Fruit fly (Drosophila melanogaster) whole organism, embryonic: ENCODE measurements around the gene PsGEF.

Source experiments
- BEAF-32 ChIP-seq: fragments of 200-800 bp; sonication (Bioruptor generic); optimal IDR thresholded peaks from 3 replicates; lab custom pipeline; 2017; ENCODE audit warnings: missing biosample characterization, missing genetic modification characterization, mild to moderate bottlenecking, moderate library complexity, missing genetic modification reagents
- CG10147 ChIP-seq: fragments of 200-800 bp; sonication (Bioruptor generic); optimal IDR thresholded peaks from 2 replicates; lab custom pipeline; 2019; ENCODE audit warnings: missing biosample characterization, mild to moderate bottlenecking, missing genetic modification characterization, moderate library complexity
- CG10462 ChIP-seq: fragments of 200-800 bp; sonication (Bioruptor generic); optimal IDR thresholded peaks from 2 replicates; lab custom pipeline; 2016; ENCODE audit warnings: missing biosample characterization, missing genetic modification characterization
- CG14667 ChIP-seq: fragments of 200-800 bp; sonication (Bioruptor generic); IDR thresholded peaks from 2 replicates; pipeline ENCODE4 v1.3.6; 2022; ENCODE audit warnings: missing biosample characterization, missing genetic modification characterization
- CG1529 ChIP-seq: fragments of 200-800 bp; sonication (Bioruptor generic); optimal IDR thresholded peaks from 3 replicates; lab custom pipeline; 2018; ENCODE audit warnings: missing biosample characterization, missing genetic modification characterization
- CG15479 ChIP-seq: fragments of 200-800 bp; sonication (Bioruptor generic); optimal IDR thresholded peaks from 3 replicates; lab custom pipeline; 2019; ENCODE audit warnings: missing biosample characterization, mild to moderate bottlenecking, missing genetic modification characterization, moderate library complexity
- CG1603 ChIP-seq: fragments of 200-800 bp; sonication (Bioruptor generic); optimal IDR thresholded peaks from 2 replicates; lab custom pipeline; 2019; ENCODE audit warnings: missing biosample characterization, mild to moderate bottlenecking, missing genetic modification characterization, moderate library complexity
- CG16779 ChIP-seq: fragments of 200-800 bp; sonication (Bioruptor generic); IDR thresholded peaks from 2 replicates; pipeline ENCODE4 v1.3.6; 2022; ENCODE audit warnings: missing biosample characterization, missing genetic modification characterization
- CG17829 ChIP-seq: fragments of 200-800 bp; optimal IDR thresholded peaks from 2 replicates; lab custom pipeline; 2019; ENCODE audit warnings: missing biosample characterization, mild to moderate bottlenecking, missing genetic modification characterization, moderate library complexity
- CG18619 ChIP-seq: fragments of 200-800 bp; sonication (Bioruptor generic); optimal IDR thresholded peaks from 3 replicates; lab custom pipeline; 2017; ENCODE audit warnings: missing biosample characterization, mild to moderate bottlenecking, missing genetic modification characterization
- CG2199 ChIP-seq: fragments of 200-800 bp; sonication (Bioruptor generic); IDR thresholded peaks from 3 replicates; pipeline ENCODE4 v1.3.6; 2022; ENCODE audit warnings: missing biosample characterization, missing genetic modification characterization
- CG2202 ChIP-seq: fragments of 200-800 bp; sonication (Bioruptor generic); optimal IDR thresholded peaks from 2 replicates; lab custom pipeline; 2018; ENCODE audit warnings: missing biosample characterization, mild to moderate bottlenecking, missing genetic modification characterization
- CG2875 ChIP-seq: fragments of 200-800 bp; sonication (Bioruptor generic); optimal IDR thresholded peaks from 2 replicates; lab custom pipeline; 2017; ENCODE audit warnings: missing biosample characterization, mild to moderate bottlenecking, missing genetic modification characterization, missing genetic modification reagents
- CG31388 ChIP-seq: fragments of 200-800 bp; sonication (Bioruptor generic); optimal IDR thresholded peaks from 2 replicates; lab custom pipeline; 2016; ENCODE audit warnings: missing biosample characterization, missing genetic modification characterization
- CG32772 ChIP-seq: fragments of 200-800 bp; sonication (Bioruptor generic); IDR thresholded peaks from 2 replicates; pipeline ENCODE4 v1.3.6; 2022; ENCODE audit warnings: missing biosample characterization, missing genetic modification characterization
- CG6175 ChIP-seq: fragments of 200-800 bp; sonication (Bioruptor generic); IDR thresholded peaks from 3 replicates; pipeline ENCODE4 v1.3.6; 2022; ENCODE audit warnings: missing biosample characterization, missing genetic modification characterization
- CG7987 ChIP-seq: fragments of 200-800 bp; sonication (Bioruptor generic); optimal IDR thresholded peaks from 2 replicates; lab custom pipeline; 2018; ENCODE audit warnings: missing biosample characterization, mild to moderate bottlenecking, missing genetic modification characterization, moderate library complexity
- CG9215 ChIP-seq: fragments of 200-800 bp; sonication (Bioruptor generic); IDR thresholded peaks from 2 replicates; pipeline ENCODE4 v1.3.6; 2022; ENCODE audit warnings: missing biosample characterization, missing genetic modification characterization
- ERR ChIP-seq: fragments of 200-800 bp; sonication (Bioruptor generic); optimal IDR thresholded peaks from 2 replicates; lab custom pipeline; 2016; ENCODE audit warnings: missing biosample characterization, missing genetic modification characterization
- Elba2 ChIP-seq: fragments of 200-800 bp; sonication (Bioruptor generic); optimal IDR thresholded peaks from 3 replicates; lab custom pipeline; 2016; ENCODE audit warnings: missing biosample characterization, missing genetic modification characterization
- Mrtf ChIP-seq: fragments of 200-800 bp; sonication (Bioruptor generic); IDR thresholded peaks from 3 replicates; pipeline ENCODE4 v1.3.6; 2022; ENCODE audit warnings: missing biosample characterization, missing genetic modification characterization
- PHDP ChIP-seq: fragments of 200-800 bp; sonication (Bioruptor generic); optimal IDR thresholded peaks from 3 replicates; lab custom pipeline; 2018; ENCODE audit warnings: missing biosample characterization, mild to moderate bottlenecking, missing genetic modification characterization, moderate library complexity
- Scr ChIP-seq: fragments of 200-800 bp; sonication (Bioruptor generic); IDR thresholded peaks from 2 replicates; pipeline ENCODE4 v1.3.6; 2022; ENCODE audit warnings: missing biosample characterization, missing genetic modification characterization; ENCODE audit not compliant: partially characterized antibody
- Vsx1 ChIP-seq: fragments of 200-800 bp; sonication (Bioruptor generic); optimal IDR thresholded peaks from 2 replicates; lab custom pipeline; 2017; ENCODE audit warnings: missing biosample characterization, mild to moderate bottlenecking, missing genetic modification characterization, missing genetic modification reagents
- YL-1 ChIP-seq: fragments of 200-800 bp; sonication (Bioruptor generic); optimal IDR thresholded peaks from 3 replicates; lab custom pipeline; 2017; ENCODE audit warnings: missing biosample characterization, mild to moderate bottlenecking, missing genetic modification characterization
- aop ChIP-seq: fragments of 200-800 bp; sonication (Bioruptor generic); IDR thresholded peaks from 2 replicates; pipeline ENCODE4 v1.3.6; 2022; ENCODE audit warnings: missing biosample characterization, missing genetic modification characterization
- ase ChIP-seq: fragments of 200-800 bp; sonication (Bioruptor generic); IDR thresholded peaks from 3 replicates; pipeline ENCODE4 v1.3.6; 2022; ENCODE audit warnings: missing biosample characterization, missing genetic modification characterization
- az2 ChIP-seq: fragments of 200-800 bp; sonication (Bioruptor generic); optimal IDR thresholded peaks from 3 replicates; lab custom pipeline; 2016; ENCODE audit warnings: missing biosample characterization, missing genetic modification characterization
- br ChIP-seq: fragments of >200 bp; optimal IDR thresholded peaks from 2 replicates; lab custom pipeline; 2017
- cato ChIP-seq: fragments of 200-800 bp; sonication (Bioruptor generic); optimal IDR thresholded peaks from 2 replicates; lab custom pipeline; 2016; ENCODE audit warnings: missing biosample characterization, missing genetic modification characterization, borderline replicate concordance
- chinmo ChIP-seq: fragments of 200-800 bp; sonication (Bioruptor generic); IDR thresholded peaks from 4 replicates; pipeline ENCODE4 v1.3.6; 2022; ENCODE audit warnings: missing biosample characterization, missing genetic modification characterization; ENCODE audit not compliant: partially characterized antibody
- crp ChIP-seq, 2 experiments: fragments of 200-800 bp; sonication (Bioruptor generic); optimal IDR thresholded peaks; 2 replicates in 1 of 2; 3 replicates in 1 of 2; lab custom pipeline; 2017; ENCODE audit warnings: missing biosample characterization in 2 of 2, missing genetic modification characterization in 2 of 2, mild to moderate bottlenecking in 1 of 2, moderate library complexity in 1 of 2
- ems ChIP-seq: fragments of 200-800 bp; sonication (Bioruptor generic); optimal IDR thresholded peaks from 3 replicates; lab custom pipeline; 2016; ENCODE audit warnings: missing biosample characterization, missing genetic modification characterization
- ewg ChIP-seq: fragments of 200-800 bp; sonication (Bioruptor generic); optimal IDR thresholded peaks from 3 replicates; lab custom pipeline; 2017; ENCODE audit warnings: mild to moderate bottlenecking, missing biosample characterization, missing genetic modification reagents, missing genetic modification characterization
- fd3F ChIP-seq: fragments of 200-800 bp; sonication (Bioruptor generic); optimal IDR thresholded peaks from 2 replicates; lab custom pipeline; 2018; ENCODE audit warnings: missing biosample characterization, mild to moderate bottlenecking, missing genetic modification characterization, moderate library complexity
- grau ChIP-seq: fragments of 200-800 bp; optimal IDR thresholded peaks from 3 replicates; lab custom pipeline; 2019; ENCODE audit warnings: missing biosample characterization, mild to moderate bottlenecking, missing genetic modification characterization, moderate library complexity
- gt ChIP-seq: fragments of 200-800 bp; sonication (Bioruptor generic); IDR thresholded peaks from 2 replicates; pipeline ENCODE4 v1.3.6; 2022; ENCODE audit warnings: missing biosample characterization, missing genetic modification characterization
- h ChIP-seq: fragments of >200 bp; optimal IDR thresholded peaks from 2 replicates; lab custom pipeline; 2017
- knrl ChIP-seq: fragments of 200-800 bp; sonication (Bioruptor generic); IDR thresholded peaks from 3 replicates; pipeline ENCODE4 v1.3.6; 2022; ENCODE audit warnings: missing biosample characterization, missing genetic modification characterization; ENCODE audit not compliant: partially characterized antibody
- luna ChIP-seq: fragments of 200-800 bp; sonication (Bioruptor generic); optimal IDR thresholded peaks from 2 replicates; lab custom pipeline; 2016; ENCODE audit warnings: missing biosample characterization, missing genetic modification characterization
- mam ChIP-seq: fragments of 200-800 bp; sonication (Bioruptor generic); optimal IDR thresholded peaks from 3 replicates; lab custom pipeline; 2016; ENCODE audit warnings: missing biosample characterization, missing genetic modification characterization
- mirr ChIP-seq: fragments of 200-800 bp; sonication (Bioruptor generic); optimal IDR thresholded peaks from 3 replicates; lab custom pipeline; 2018; ENCODE audit warnings: missing biosample characterization, mild to moderate bottlenecking, missing genetic modification characterization
- oc ChIP-seq: fragments of 200-800 bp; sonication (Bioruptor generic); optimal IDR thresholded peaks from 2 replicates; lab custom pipeline; 2018; ENCODE audit warnings: missing biosample characterization, mild to moderate bottlenecking, missing genetic modification characterization, moderate library complexity
- pum ChIP-seq: fragments of 200-800 bp; sonication (Bioruptor generic); optimal IDR thresholded peaks from 2 replicates; lab custom pipeline; 2016; ENCODE audit warnings: missing biosample characterization, missing genetic modification characterization
- slbo ChIP-seq: fragments of 200-800 bp; sonication (Bioruptor generic); IDR thresholded peaks from 2 replicates; pipeline ENCODE4 v1.3.6; 2022; ENCODE audit warnings: missing biosample characterization, missing genetic modification characterization
- so ChIP-seq: fragments of 200-800 bp; sonication (Bioruptor generic); IDR thresholded peaks from 3 replicates; pipeline ENCODE4 v1.3.6; 2022; ENCODE audit warnings: missing biosample characterization, missing genetic modification characterization
- sr ChIP-seq: fragments of 200-800 bp; sonication (Bioruptor generic); IDR thresholded peaks from 3 replicates; pipeline ENCODE4 v1.3.6; 2022; ENCODE audit warnings: missing biosample characterization, missing genetic modification characterization
- ssp ChIP-seq: fragments of 200-800 bp; sonication (Bioruptor generic); IDR thresholded peaks from 2 replicates; pipeline ENCODE4 v1.3.6; 2022; ENCODE audit warnings: missing biosample characterization, missing genetic modification characterization
- wdn ChIP-seq: fragments of 200-800 bp; sonication (Bioruptor generic); IDR thresholded peaks from 2 replicates; pipeline ENCODE4 v1.3.6; 2022; ENCODE audit warnings: missing biosample characterization, missing genetic modification characterization
- zen ChIP-seq: fragments of 200-800 bp; sonication (Bioruptor generic); optimal IDR thresholded peaks from 3 replicates; lab custom pipeline; 2018; ENCODE audit warnings: missing biosample characterization, mild to moderate bottlenecking, missing genetic modification characterization, moderate library complexity
- zf30C ChIP-seq: fragments of 200-800 bp; sonication (Bioruptor generic); optimal IDR thresholded peaks from 3 replicates; lab custom pipeline; 2018; ENCODE audit warnings: missing biosample characterization, mild to moderate bottlenecking, missing genetic modification characterization

The PsGEF gene

DNA sequence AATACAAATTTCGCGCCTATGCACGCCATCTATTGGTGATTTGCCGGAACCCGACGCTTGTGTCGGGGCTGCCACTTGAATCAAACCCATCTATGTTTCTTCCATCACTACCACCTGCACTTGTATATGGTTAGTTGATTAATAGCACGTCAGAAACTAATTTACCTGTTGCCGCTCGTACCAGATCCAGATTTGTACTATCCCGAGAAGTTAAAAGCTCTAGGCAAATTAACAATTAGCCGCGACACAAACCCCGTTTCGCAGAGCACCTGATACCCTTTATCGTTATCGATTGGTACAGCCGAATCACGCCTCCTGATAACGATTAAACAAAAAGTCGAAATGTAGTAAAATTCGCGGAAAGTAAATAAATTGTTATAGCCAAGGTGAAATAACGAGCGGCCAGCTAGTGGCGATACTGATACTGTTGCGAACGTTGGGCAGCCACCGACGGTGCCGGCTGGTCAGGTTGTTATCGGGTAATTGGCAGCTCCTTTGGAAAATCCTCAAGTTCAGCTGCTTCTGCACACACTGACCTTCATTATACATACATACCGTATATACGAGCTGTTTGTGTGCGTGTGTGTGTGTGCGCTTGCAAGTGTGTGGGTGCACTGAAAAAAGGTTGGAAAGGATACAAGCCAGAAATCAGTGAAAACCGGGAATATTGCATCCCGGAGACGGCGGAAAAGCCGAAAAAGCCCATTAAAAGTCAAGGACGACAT is 47.3 kb downstream of the PsGEF start (continued):
- TF ChIP-seq Mrtf = no peak
- TF ChIP-seq PHDP = no peak
- TF ChIP-seq knrl (GFP tag; lab: Robert Waterston, UW) = peak; percentile 64
- TF ChIP-seq CG1529 = no peak
- TF ChIP-seq br (lab: Kevin White, UChicago) = no peak
- TF ChIP-seq slbo = no peak
- TF ChIP-seq CG17829 (tag; lab: Kevin White, UChicago) = no peak
- no peak for TF ChIP-seq zf30C (GFP tag; lab: Kevin White, UChicago)
- no peak for TF ChIP-seq CG15479 (GFP tag; lab: Kevin White, UChicago)
- TF ChIP-seq CG1603 (tag; lab: Kevin White, UChicago) = peak; percentile 72
- no peak for TF ChIP-seq CG2202
- TF ChIP-seq ase (GFP tag; lab: Robert Waterston, UW) = no peak
- peak; percentile 1 for TF ChIP-seq grau (tag; lab: Kevin White, UChicago)
- no peak for TF ChIP-seq h (lab: Kevin White, UChicago)
- peak in 1 of 2 experiments; percentile 60 for TF ChIP-seq crp (GFP tag; optimal IDR thresholded peaks at IDR 0.05; lab: Kevin White, UChicago)
- TF ChIP-seq zen (tag; lab: Kevin White, UChicago) = peak; percentile 53
- no peak for TF ChIP-seq CG7987
- TF ChIP-seq BEAF-32 (GFP tag; lab: Kevin White, UChicago) = peak; percentile 70
- no peak for TF ChIP-seq ssp (GFP tag; lab: Robert Waterston, UW)
- TF ChIP-seq CG2875 = no peak
- 0 out of 4 replicates have a peak, but pooled peaks have one; percentile 72 for TF ChIP-seq chinmo
- no peak for TF ChIP-seq CG31388
- TF ChIP-seq ewg (GFP tag; lab: Kevin White, UChicago) = no peak
- peak; percentile 3 for TF ChIP-seq CG10147 (GFP tag; lab: Kevin White, UChicago)
- no peak for TF ChIP-seq YL-1 (GFP tag; lab: Kevin White, UChicago)
- no peak for TF ChIP-seq fd3F (GFP tag; lab: Kevin White, UChicago)
- no peak for TF ChIP-seq Elba2
- no peak for TF ChIP-seq mam (GFP tag; lab: Kevin White, UChicago)
- TF ChIP-seq ems (GFP tag; lab: Kevin White, UChicago) = no peak
- no peak for TF ChIP-seq pum (GFP tag; lab: Kevin White, UChicago)
- TF ChIP-seq az2 (GFP tag; lab: Kevin White, UChicago) = no peak
- no peak for TF ChIP-seq wdn (GFP tag; lab: Robert Waterston, UW)
- no peak for TF ChIP-seq oc (tag; lab: Kevin White, UChicago)
- no peak for TF ChIP-seq Vsx1 (GFP tag; lab: Kevin White, UChicago)
- no peak for TF ChIP-seq CG14667 (GFP tag; lab: Robert Waterston, UW)
- TF ChIP-seq cato (GFP tag; lab: Kevin White, UChicago) = no peak
- no peak for TF ChIP-seq luna (GFP tag; lab: Kevin White, UChicago)
- TF ChIP-seq sr (GFP tag; lab: Robert Waterston, UW) = no peak
- no peak for TF ChIP-seq CG6175 (GFP tag; lab: Robert Waterston, UW)
- no peak for TF ChIP-seq so
- peak; percentile 44; the same call in 1 of the 3 replicates for TF ChIP-seq CG2199 (GFP tag; lab: Robert Waterston, UW)
- TF ChIP-seq CG10462 (GFP tag; lab: Kevin White, UChicago) = no peak
- peak; percentile 62 for TF ChIP-seq Scr (GFP tag; lab: Robert Waterston, UW)
- TF ChIP-seq CG9215 (GFP tag; lab: Robert Waterston, UW) = no peak
- TF ChIP-seq CG32772 (GFP tag; lab: Robert Waterston, UW) = no peak
- peak; percentile 36 for TF ChIP-seq mirr (GFP tag; lab: Kevin White, UChicago)
- no peak for TF ChIP-seq gt (GFP tag; lab: Robert Waterston, UW)
- TF ChIP-seq aop (GFP tag; lab: Robert Waterston, UW) = no peak
- TF ChIP-seq CG16779 (GFP tag; lab: Robert Waterston, UW) = no peak
- no peak for TF ChIP-seq ERR (GFP tag; lab: Kevin White, UChicago)
- TF ChIP-seq CG18619 (GFP tag; lab: Kevin White, UChicago) = no peak
